Worm (Caenorhabditis elegans): ENCODE data around the gene C04F5.2.
A peak's percentile ranks its signal among the peaks of the same experiment; 100 is the strongest.

The C04F5.2 gene

DNA sequence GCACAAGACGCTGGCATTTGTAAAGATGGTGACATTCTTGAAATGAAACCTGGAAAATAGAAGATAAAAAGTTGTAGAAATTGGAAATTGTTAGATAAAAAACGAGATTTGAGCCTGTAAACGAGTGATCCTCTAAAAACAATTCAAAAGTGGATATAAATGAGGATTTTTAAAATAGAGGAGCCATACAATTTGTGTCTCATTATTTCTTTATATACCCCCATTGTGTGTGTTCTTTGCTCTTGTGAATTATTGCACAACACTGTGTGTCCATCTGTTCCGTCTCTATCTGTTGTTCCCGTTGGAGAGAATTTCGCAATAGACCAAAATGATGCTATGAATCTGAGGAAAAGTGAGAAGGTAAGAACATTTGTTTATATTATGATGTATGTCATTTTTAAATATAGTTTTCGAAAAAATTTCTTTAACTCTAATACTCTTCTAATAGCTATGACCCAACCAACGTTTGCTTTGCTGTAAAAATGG, 10.0 kb downstream of the C04F5.2 start, which contains the start of gene Y58A7A.5 (continued):
- TF ChIP-seq dsc-1 (tag; optimal IDR thresholded peaks at IDR 0.05) (peak; percentile 59), xbp-1 (tag; optimal IDR thresholded peaks at IDR 0.05) (no peak), mep-1 (tag; optimal IDR thresholded peaks at IDR 0.05) (peak; percentile 13), zip-4 (GFP tag; optimal IDR thresholded peaks at IDR 0.05) (peak; percentile 66)

DNA sequence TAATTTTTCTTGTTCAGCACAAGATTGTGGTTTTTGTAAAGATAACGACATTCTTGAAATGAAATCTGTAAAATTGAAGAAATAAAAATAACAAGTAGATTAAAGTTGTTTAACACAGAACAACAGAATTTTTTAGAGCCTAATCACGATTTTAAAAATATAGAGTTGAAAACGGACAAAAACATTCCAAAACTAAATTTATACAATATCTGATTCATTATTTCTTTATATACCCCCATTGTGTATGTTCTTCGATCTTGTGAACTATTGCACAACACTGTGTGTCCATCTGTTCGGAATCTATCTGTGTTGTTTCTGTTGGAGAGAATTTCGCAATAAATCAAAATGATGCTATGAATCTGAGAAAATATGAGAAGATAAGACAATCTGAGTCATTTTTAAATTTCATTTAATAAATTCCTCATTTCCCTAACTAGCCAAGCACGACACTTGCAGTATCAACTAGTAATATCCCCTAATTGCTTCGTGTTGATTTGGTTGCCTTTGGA, 11.9 kb downstream of the C04F5.2 start, which contains the start of gene Y58A7A.4:
Y58A7A.4 (minus strand) TSS at position 51 of the 509 bp plus-strand sequence.
- TF ChIP-seq skn-1 (tag; optimal IDR thresholded peaks at IDR 0.05) (peak; percentile 64), efl-1 (optimal IDR thresholded peaks at IDR 0.05) (no peak), efl-1 (GFP tag; optimal IDR thresholded peaks at IDR 0.05 in 1 of 2) (peak in 1 of 2 experiments; percentile 26), lsy-2 (tag; optimal IDR thresholded peaks at IDR 0.05) (peak in 1 of 2 experiments; percentile 30), fkh-8 (tag; optimal IDR thresholded peaks at IDR 0.05) (no peak), ceh-8 (GFP tag; optimal IDR thresholded peaks at IDR 0.05) (no peak)

DNA sequence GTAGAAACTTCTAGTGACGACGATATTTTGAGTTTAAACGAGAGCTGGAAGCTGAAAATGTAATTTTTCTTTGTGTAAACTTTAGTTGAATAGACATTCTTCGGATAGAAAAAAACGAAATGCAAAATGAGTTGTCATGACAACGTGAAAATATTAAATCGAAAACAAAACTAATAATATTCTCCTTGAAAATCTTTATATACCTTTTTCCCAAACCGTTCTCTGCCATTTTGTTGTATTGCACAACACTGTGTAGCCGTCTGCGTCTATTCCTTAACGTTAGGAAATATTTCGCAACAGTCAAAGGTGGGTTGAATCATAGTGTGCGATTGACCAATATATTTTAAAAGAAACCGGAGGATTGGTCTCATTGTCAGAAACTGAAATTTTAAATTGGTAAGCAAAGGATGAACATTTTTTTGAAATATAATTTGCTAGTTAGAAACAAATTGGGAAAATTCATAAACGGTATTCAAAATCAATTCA, 16.0 kb downstream of the C04F5.2 start, which contains the start of gene Y58A7A.3:
Y58A7A.3 (minus strand) TSS at position 51 of the 486 bp plus-strand sequence.
- TF ChIP-seq mdl-1 (tag; optimal IDR thresholded peaks at IDR 0.05) (peak in 1 of 2 experiments; percentile 67), unc-130 (tag; optimal IDR thresholded peaks at IDR 0.05) (no peak), C16A3.4 (tag; optimal IDR thresholded peaks at IDR 0.05) (peak; percentile 37), nhr-71 (tag; optimal IDR thresholded peaks at IDR 0.05) (peak; percentile 63), skn-1 (tag; optimal IDR thresholded peaks at IDR 0.05) (peak; percentile 93), rnt-1 (tag; optimal IDR thresholded peaks at IDR 0.05) (peak; percentile 15), alr-1 (tag; optimal IDR thresholded peaks at IDR 0.05; ENCODE audit: borderline replicate concordance) (no peak), elt-2 (tag; optimal IDR thresholded peaks at IDR 0.05) (no peak), lin-13 (GFP tag; optimal IDR thresholded peaks at IDR 0.05) (no peak), mep-1 (tag; optimal IDR thresholded peaks at IDR 0.05) (peak; percentile 20), ceh-88 (GFP tag; IDR thresholded peaks at IDR 0.05) (no peak), ama-1 (optimal IDR thresholded peaks at IDR 0.05) (no peak), tlp-1 (tag; optimal IDR thresholded peaks at IDR 0.05) (no peak), snu-23 (GFP tag; optimal IDR thresholded peaks at IDR 0.05) (peak; percentile 49), nhr-76 (tag; optimal IDR thresholded peaks at IDR 0.05) (no peak), unc-30 (tag; optimal IDR thresholded peaks at IDR 0.05) (no peak), isw-1 (GFP tag; IDR thresholded peaks at IDR 0.05) (peak; percentile 35; the same call in 1 of the 2 replicates), unc-98 (GFP tag; IDR thresholded peaks at IDR 0.05) (no peak), nhr-90 (tag; optimal IDR thresholded peaks at IDR 0.05; ENCODE audit: poor library complexity) (peak; percentile 51), snpc-4 (tag; optimal IDR thresholded peaks at IDR 0.05) (no peak), blmp-1 (tag; optimal IDR thresholded peaks at IDR 0.05) (peak; percentile 41), zip-4 (GFP tag; optimal IDR thresholded peaks at IDR 0.05) (peak; percentile 96), sptf-1 (tag; optimal IDR thresholded peaks at IDR 0.05) (no peak), xbp-1 (tag; optimal IDR thresholded peaks at IDR 0.05) (no peak), lin-39 (tag; optimal IDR thresholded peaks at IDR 0.05) (no peak), sup-37 (GFP tag; optimal IDR thresholded peaks at IDR 0.05) (no peak), nhr-85 (tag) (peak; percentile 52), pag-3 (tag; optimal IDR thresholded peaks at IDR 0.05; ENCODE audit: borderline replicate concordance, insufficient read depth) (no peak), lsy-2 (tag; optimal IDR thresholded peaks at IDR 0.05) (peak; percentile 9 to 76), egl-13 (tag; optimal IDR thresholded peaks at IDR 0.05) (no peak), ets-5 (GFP tag; IDR thresholded peaks at IDR 0.05) (no peak), grh-1 (GFP tag; IDR thresholded peaks at IDR 0.05) (no peak), C04F5.9 (tag; optimal IDR thresholded peaks at IDR 0.05) (no peak), pax-3 (tag; optimal IDR thresholded peaks at IDR 0.05) (no peak), ces-1 (GFP tag; optimal IDR thresholded peaks at IDR 0.05) (no peak), nhr-47 (tag; optimal IDR thresholded peaks at IDR 0.05) (peak; percentile 31), tbx-2 (tag; optimal IDR thresholded peaks at IDR 0.05) (no peak), unc-62 (GFP tag; optimal IDR thresholded peaks at IDR 0.05) (no peak), fkh-8 (tag; optimal IDR thresholded peaks at IDR 0.05) (no peak), zag-1 (tag; optimal IDR thresholded peaks at IDR 0.05) (no peak), nhr-11 (tag; optimal IDR thresholded peaks at IDR 0.05) (peak; percentile 22), hpl-2 (GFP tag; optimal IDR thresholded peaks at IDR 0.05) (peak; percentile 64), F16B12.6 (tag; optimal IDR thresholded peaks at IDR 0.05) (peak; percentile 20), ztf-4 (tag; optimal IDR thresholded peaks at IDR 0.05) (no peak)
